Comparison of ENCODE assay signal across 1 worm cellular context in genomic region chrV:9095613-9096317, ce11.
A peak's percentile ranks its signal among the peaks of the same experiment; 100 is the strongest.
TF ChIP-seq lines count a peak whose summit lies in the region.

Gene F21C10.10 (plus strand): TSS chrV:9096267.

TF ChIP-seq in whole organism, L4 larva, 104 proteins besides CTCF, POLR2A, EP300 and RAD21 (continued from another document):
- TF ChIP-seq gei-8 (GFP tag; optimal IDR thresholded peaks at IDR 0.05; lab: Kevin White, UChicago) (peak; percentile 98), pqm-1 (tag; optimal IDR thresholded peaks at IDR 0.05; lab: Kevin White, UChicago) (peak; percentile 14), hlh-11 (tag; optimal IDR thresholded peaks at IDR 0.05; lab: Kevin White, UChicago) (peak; percentile 99), nhr-41 (GFP tag; IDR thresholded peaks at IDR 0.05; lab: Robert Waterston, UW) (no peak), lsy-2 (tag; optimal IDR thresholded peaks at IDR 0.05; lab: Kevin White, UChicago) (peak; percentile 55 to 81), aly-2 (tag; optimal IDR thresholded peaks at IDR 0.05; lab: Kevin White, UChicago) (no peak), lin-13 (GFP tag; optimal IDR thresholded peaks at IDR 0.05; lab: Kevin White, UChicago) (peak; percentile 50), saeg-2 (GFP tag; IDR thresholded peaks at IDR 0.05; lab: Robert Waterston, UW) (peak; percentile 94), zip-2 (tag; optimal IDR thresholded peaks at IDR 0.05; lab: Kevin White, UChicago) (peak; percentile 31), lin-1 (GFP tag; IDR thresholded peaks at IDR 0.05; lab: Robert Waterston, UW) (peak; percentile 62; the same call in 1 of the 2 replicates), nhr-10 (tag; optimal IDR thresholded peaks at IDR 0.05; lab: Kevin White, UChicago) (peak; percentile 85), nhr-11 (tag; optimal IDR thresholded peaks at IDR 0.05; lab: Kevin White, UChicago) (peak; percentile 87), arid-1 (GFP tag; conservative IDR thresholded peaks at IDR 0.05; lab: Robert Waterston, UW) (0 out of 2 replicates have a peak, but pooled peaks have one; percentile 8), nhr-48 (tag; optimal IDR thresholded peaks at IDR 0.05; lab: Kevin White, UChicago) (peak; percentile 99), hmg-1.1 (GFP tag; IDR thresholded peaks at IDR 0.05; lab: Robert Waterston, UW) (peak; percentile 63), mdl-1 (tag; optimal IDR thresholded peaks at IDR 0.05; lab: Kevin White, UChicago) (peak; percentile 77 to 96), F10B5.3 (tag; optimal IDR thresholded peaks at IDR 0.05; lab: Kevin White, UChicago) (no peak), hlh-30 (tag; optimal IDR thresholded peaks at IDR 0.05; lab: Kevin White, UChicago; ENCODE audit: insufficient read depth) (peak; percentile 99), ceh-20 (GFP tag; IDR thresholded peaks at IDR 0.05; lab: Robert Waterston, UW) (peak; percentile 92), lir-3 (tag; optimal IDR thresholded peaks at IDR 0.05; lab: Kevin White, UChicago) (no peak), Y105C5A.15 (GFP tag; IDR thresholded peaks at IDR 0.05; lab: Robert Waterston, UW) (no peak), Y48G9A.11 (GFP tag; IDR thresholded peaks at IDR 0.05; lab: Robert Waterston, UW) (no peak), dmd-8 (GFP tag; IDR thresholded peaks at IDR 0.05; lab: Robert Waterston, UW) (no peak), attf-4 (tag; optimal IDR thresholded peaks at IDR 0.05; lab: Kevin White, UChicago) (no peak), php-3 (GFP tag; IDR thresholded peaks at IDR 0.05; lab: Robert Waterston, UW) (peak; percentile 86), egl-43 (GFP tag; IDR thresholded peaks at IDR 0.05; lab: Robert Waterston, UW) (no peak), daf-8 (GFP tag; IDR thresholded peaks at IDR 0.05; lab: Robert Waterston, UW) (no peak), set-16 (GFP tag; IDR thresholded peaks at IDR 0.05; lab: Robert Waterston, UW) (peak; percentile 59), dve-1 (tag; optimal IDR thresholded peaks at IDR 0.05; lab: Kevin White, UChicago; ENCODE audit: insufficient read depth) (peak; percentile 98), spr-1 (tag; optimal IDR thresholded peaks at IDR 0.05; lab: Kevin White, UChicago) (peak; percentile 78), ctbp-1 (GFP tag; IDR thresholded peaks at IDR 0.05; lab: Robert Waterston, UW) (peak; percentile 59; the same call in 1 of the 2 replicates), ceh-28 (tag; optimal IDR thresholded peaks at IDR 0.05; lab: Kevin White, UChicago) (no peak), madf-9 (GFP tag; conservative IDR thresholded peaks at IDR 0.05; lab: Robert Waterston, UW) (peak; percentile 46; the same call in 1 of the 2 replicates), vab-7 (GFP tag; IDR thresholded peaks at IDR 0.05; lab: Robert Waterston, UW) (no peak), D1046.2 (GFP tag; IDR thresholded peaks at IDR 0.05; lab: Robert Waterston, UW) (no peak), ztf-11 (tag; optimal IDR thresholded peaks at IDR 0.05; lab: Kevin White, UChicago) (no peak), lin-39 (tag; optimal IDR thresholded peaks at IDR 0.05; lab: Kevin White, UChicago) (no peak), rbr-2 (tag; optimal IDR thresholded peaks at IDR 0.05; lab: Kevin White, UChicago) (peak; percentile 66), ama-1 (optimal IDR thresholded peaks at IDR 0.05; lab: Kevin White, UChicago) (no peak), lin-38 (GFP tag; IDR thresholded peaks at IDR 0.05; lab: Robert Waterston, UW) (peak; percentile 45), spr-3 (GFP tag; optimal IDR thresholded peaks at IDR 0.05; lab: Kevin White, UChicago) (peak; percentile 49), zfp-3 (GFP tag; conservative IDR thresholded peaks at IDR 0.05; lab: Robert Waterston, UW) (peak; percentile 40; the same call in 1 of the 2 replicates), mep-1 (tag; optimal IDR thresholded peaks at IDR 0.05; lab: Kevin White, UChicago) (peak; percentile 91), zfp-2 (tag; optimal IDR thresholded peaks at IDR 0.05; lab: Kevin White, UChicago) (no peak), egl-27 (tag; optimal IDR thresholded peaks at IDR 0.05; lab: Kevin White, UChicago) (no peak), dpl-1 (GFP tag; optimal IDR thresholded peaks at IDR 0.05; lab: Kevin White, UChicago) (peak; percentile 56), nhr-102 (tag; optimal IDR thresholded peaks at IDR 0.05; lab: Kevin White, UChicago) (peak; percentile 93)
